Fruit fly (Drosophila melanogaster) whole organism, embryonic: ENCODE measurements around the gene CG8292.

Source experiments
- ATbp ChIP-seq: fragments of 200-800 bp; sonication (Bioruptor generic); optimal IDR thresholded peaks from 2 replicates; lab custom pipeline; 2017; ENCODE audit warnings: missing biosample characterization, mild to moderate bottlenecking, missing genetic modification characterization, missing genetic modification reagents
- Aef1 ChIP-seq: fragments of 200-800 bp; sonication (Bioruptor generic); IDR thresholded peaks from 3 replicates; pipeline ENCODE4 v1.3.6; 2022; ENCODE audit warnings: missing biosample characterization, missing genetic modification characterization
- CG10267 ChIP-seq: fragments of 200-800 bp; sonication (Bioruptor generic); optimal IDR thresholded peaks from 2 replicates; lab custom pipeline; 2018; ENCODE audit warnings: missing biosample characterization, mild to moderate bottlenecking, missing genetic modification characterization, moderate library complexity
- CG10274 ChIP-seq: fragments of 200-800 bp; sonication (Bioruptor generic); optimal IDR thresholded peaks from 3 replicates; lab custom pipeline; 2017; ENCODE audit warnings: missing biosample characterization, mild to moderate bottlenecking, missing genetic modification characterization
- CG12104 ChIP-seq: fragments of 200-800 bp; sonication (Bioruptor generic); optimal IDR thresholded peaks from 3 replicates; lab custom pipeline; 2016; ENCODE audit warnings: missing biosample characterization, missing genetic modification characterization
- CG12659 ChIP-seq: fragments of 200-800 bp; sonication (Bioruptor generic); optimal IDR thresholded peaks from 3 replicates; lab custom pipeline; 2017; ENCODE audit warnings: mild to moderate bottlenecking, missing biosample characterization, missing genetic modification reagents, missing genetic modification characterization
- CG15011 ChIP-seq: fragments of 200-800 bp; sonication (Bioruptor generic); optimal IDR thresholded peaks from 3 replicates; lab custom pipeline; 2018; ENCODE audit warnings: missing biosample characterization, mild to moderate bottlenecking, missing genetic modification characterization
- CG17829 ChIP-seq: fragments of 200-800 bp; optimal IDR thresholded peaks from 2 replicates; lab custom pipeline; 2019; ENCODE audit warnings: missing biosample characterization, mild to moderate bottlenecking, missing genetic modification characterization, moderate library complexity
- CG18764 ChIP-seq: fragments of 200-800 bp; sonication (Bioruptor generic); optimal IDR thresholded peaks from 3 replicates; lab custom pipeline; 2016; ENCODE audit warnings: missing biosample characterization, missing genetic modification characterization
- CG2678 ChIP-seq: fragments of 200-800 bp; sonication (Bioruptor generic); optimal IDR thresholded peaks from 3 replicates; lab custom pipeline; 2019; ENCODE audit warnings: missing biosample characterization, mild to moderate bottlenecking, missing genetic modification characterization, moderate library complexity
- CG3847 ChIP-seq: fragments of 200-800 bp; sonication (Bioruptor generic); IDR thresholded peaks from 2 replicates; pipeline ENCODE4 v1.3.6; 2022; ENCODE audit warnings: missing biosample characterization, missing genetic modification characterization
- CG5180 ChIP-seq: fragments of 200-800 bp; sonication (Bioruptor generic); optimal IDR thresholded peaks from 3 replicates; lab custom pipeline; 2017; ENCODE audit warnings: missing biosample characterization, missing genetic modification characterization, mild to moderate bottlenecking, moderate library complexity, missing genetic modification reagents
- CG6765 ChIP-seq: fragments of 200-800 bp; sonication (Bioruptor generic); optimal IDR thresholded peaks from 3 replicates; lab custom pipeline; 2017; ENCODE audit warnings: missing biosample characterization, mild to moderate bottlenecking, missing genetic modification characterization
- CG7556 ChIP-seq: fragments of 200-800 bp; sonication (Bioruptor generic); optimal IDR thresholded peaks from 2 replicates; lab custom pipeline; 2017; ENCODE audit warnings: missing biosample characterization, mild to moderate bottlenecking, missing genetic modification characterization
- CG8281 ChIP-seq: fragments of 200-800 bp; sonication (Bioruptor generic); optimal IDR thresholded peaks from 2 replicates; lab custom pipeline; 2018; ENCODE audit warnings: missing biosample characterization, mild to moderate bottlenecking, missing genetic modification characterization, moderate library complexity
- CG8388 ChIP-seq: fragments of 200-800 bp; sonication (Bioruptor generic); optimal IDR thresholded peaks from 2 replicates; lab custom pipeline; 2019; ENCODE audit warnings: missing biosample characterization, mild to moderate bottlenecking, missing genetic modification characterization, moderate library complexity
- CG9817 ChIP-seq: fragments of 200-800 bp; sonication (Bioruptor generic); optimal IDR thresholded peaks from 2 replicates; lab custom pipeline; 2018; ENCODE audit warnings: missing biosample characterization, mild to moderate bottlenecking, missing genetic modification characterization, moderate library complexity
- Dll ChIP-seq: fragments of 200-800 bp; sonication (Bioruptor generic); IDR thresholded peaks from 4 replicates; pipeline ENCODE4 v1.3.6; 2022; ENCODE audit warnings: missing biosample characterization, missing genetic modification characterization; ENCODE audit not compliant: partially characterized antibody
- E2f1 ChIP-seq: fragments of 200-800 bp; sonication (Bioruptor generic); IDR thresholded peaks from 2 replicates; pipeline ENCODE4 v1.3.6; 2022; ENCODE audit warnings: missing biosample characterization, missing genetic modification characterization
- Gug ChIP-seq: fragments of 200-800 bp; sonication (Bioruptor generic); IDR thresholded peaks from 4 replicates; pipeline ENCODE4 v1.3.6; 2022; ENCODE audit warnings: missing biosample characterization, missing genetic modification characterization
- Mad ChIP-seq: fragments of 200-800 bp; sonication (Bioruptor generic); optimal IDR thresholded peaks from 2 replicates; lab custom pipeline; 2016; ENCODE audit warnings: missing biosample characterization, missing genetic modification characterization
- PHDP ChIP-seq: fragments of 200-800 bp; sonication (Bioruptor generic); optimal IDR thresholded peaks from 3 replicates; lab custom pipeline; 2018; ENCODE audit warnings: missing biosample characterization, mild to moderate bottlenecking, missing genetic modification characterization, moderate library complexity
- Ptx1 ChIP-seq: fragments of 200-800 bp; sonication (Bioruptor generic); IDR thresholded peaks from 2 replicates; pipeline ENCODE4 v1.3.6; 2022; ENCODE audit warnings: missing biosample characterization, missing genetic modification characterization
- Six4 ChIP-seq: fragments of 200-800 bp; sonication (Bioruptor generic); optimal IDR thresholded peaks from 2 replicates; lab custom pipeline; 2016; ENCODE audit warnings: missing biosample characterization, missing genetic modification characterization
- Taf1 ChIP-seq: fragments of 200-800 bp; sonication (Bioruptor generic); IDR thresholded peaks from 2 replicates; pipeline ENCODE4 v1.3.6; 2022; ENCODE audit warnings: missing biosample characterization, missing genetic modification characterization
- Xbp1 ChIP-seq: fragments of 200-800 bp; sonication (Bioruptor generic); optimal IDR thresholded peaks from 3 replicates; lab custom pipeline; 2016; ENCODE audit warnings: missing biosample characterization, mild to moderate bottlenecking, missing genetic modification characterization
- az2 ChIP-seq: fragments of 200-800 bp; sonication (Bioruptor generic); optimal IDR thresholded peaks from 3 replicates; lab custom pipeline; 2016; ENCODE audit warnings: missing biosample characterization, missing genetic modification characterization
- caup ChIP-seq: fragments of 200-800 bp; sonication (Bioruptor generic); optimal IDR thresholded peaks from 3 replicates; lab custom pipeline; 2017; ENCODE audit warnings: missing biosample characterization, mild to moderate bottlenecking, missing genetic modification characterization, moderate library complexity; ENCODE audit not compliant: severe bottlenecking
- dan ChIP-seq: fragments of 200-800 bp; sonication (Bioruptor generic); IDR thresholded peaks from 2 replicates; pipeline ENCODE4 v1.3.6; 2022; ENCODE audit warnings: missing biosample characterization, missing genetic modification characterization
- dmrt99B ChIP-seq: fragments of 200-800 bp; sonication (Bioruptor generic); optimal IDR thresholded peaks from 2 replicates; lab custom pipeline; 2018; ENCODE audit warnings: missing biosample characterization, mild to moderate bottlenecking, missing genetic modification characterization, moderate library complexity
- fd96Cb ChIP-seq: fragments of 200-800 bp; sonication (Bioruptor generic); optimal IDR thresholded peaks from 2 replicates; lab custom pipeline; 2018; ENCODE audit warnings: missing biosample characterization, mild to moderate bottlenecking, missing genetic modification characterization, moderate library complexity
- gem ChIP-seq: fragments of 200-800 bp; sonication (Bioruptor generic); optimal IDR thresholded peaks from 2 replicates; lab custom pipeline; 2019; ENCODE audit warnings: missing biosample characterization, mild to moderate bottlenecking, missing genetic modification characterization, moderate library complexity
- ind ChIP-seq: fragments of 200-800 bp; sonication (Bioruptor generic); optimal IDR thresholded peaks from 3 replicates; lab custom pipeline; 2016; ENCODE audit warnings: missing biosample characterization, missing genetic modification characterization
- lola ChIP-seq, 3 experiments: fragments of >200 bp in 2 of 3; fragments of 200-800 bp in 1 of 3; sonication (Bioruptor generic) in 1 of 3; optimal IDR thresholded peaks; 2 replicates each; lab custom pipeline; 2017 to 2019; ENCODE audit warnings: missing biosample characterization in 3 of 3, missing genetic modification characterization in 3 of 3, mild to moderate bottlenecking in 1 of 3, moderate library complexity in 1 of 3
- mam ChIP-seq: fragments of 200-800 bp; sonication (Bioruptor generic); optimal IDR thresholded peaks from 3 replicates; lab custom pipeline; 2016; ENCODE audit warnings: missing biosample characterization, missing genetic modification characterization
- pfk ChIP-seq: fragments of 200-800 bp; sonication (Bioruptor generic); optimal IDR thresholded peaks from 2 replicates; lab custom pipeline; 2018; ENCODE audit warnings: missing biosample characterization, mild to moderate bottlenecking, missing genetic modification characterization, moderate library complexity
- pros ChIP-seq: fragments of 200-800 bp; sonication (Bioruptor generic); optimal IDR thresholded peaks from 3 replicates; lab custom pipeline; 2019; ENCODE audit warnings: missing biosample characterization, mild to moderate bottlenecking, missing genetic modification characterization, moderate library complexity
- scrt ChIP-seq: fragments of 200-800 bp; sonication (Bioruptor generic); optimal IDR thresholded peaks from 2 replicates; lab custom pipeline; 2018; ENCODE audit warnings: missing biosample characterization, mild to moderate bottlenecking, missing genetic modification characterization, moderate library complexity
- sd ChIP-seq: fragments of 200-800 bp; sonication (Bioruptor generic); optimal IDR thresholded peaks from 3 replicates; lab custom pipeline; 2018; ENCODE audit warnings: missing biosample characterization, mild to moderate bottlenecking, missing genetic modification characterization, moderate library complexity
- sens-2 ChIP-seq: fragments of 200-800 bp; sonication (Bioruptor generic); IDR thresholded peaks from 2 replicates; pipeline ENCODE4 v1.3.6; 2022; ENCODE audit warnings: missing biosample characterization, missing genetic modification characterization
- slbo ChIP-seq: fragments of 200-800 bp; sonication (Bioruptor generic); IDR thresholded peaks from 2 replicates; pipeline ENCODE4 v1.3.6; 2022; ENCODE audit warnings: missing biosample characterization, missing genetic modification characterization
- ssp ChIP-seq: fragments of 200-800 bp; sonication (Bioruptor generic); IDR thresholded peaks from 2 replicates; pipeline ENCODE4 v1.3.6; 2022; ENCODE audit warnings: missing biosample characterization, missing genetic modification characterization
- stc ChIP-seq: fragments of 200-800 bp; sonication (Bioruptor generic); IDR thresholded peaks from 2 replicates; pipeline ENCODE4 v1.3.6; 2022; ENCODE audit warnings: missing biosample characterization, missing genetic modification characterization
- sug ChIP-seq: fragments of 200-800 bp; optimal IDR thresholded peaks from 2 replicates; lab custom pipeline; 2019; ENCODE audit warnings: missing biosample characterization, mild to moderate bottlenecking, missing genetic modification characterization, moderate library complexity
- tap ChIP-seq: fragments of 200-800 bp; optimal IDR thresholded peaks from 3 replicates; lab custom pipeline; 2019; ENCODE audit warnings: missing biosample characterization, mild to moderate bottlenecking, missing genetic modification characterization, moderate library complexity
- trem ChIP-seq: fragments of 200-800 bp; optimal IDR thresholded peaks from 3 replicates; lab custom pipeline; 2019; ENCODE audit warnings: missing biosample characterization, mild to moderate bottlenecking, missing genetic modification characterization, moderate library complexity
- tx ChIP-seq: fragments of 200-800 bp; sonication (Bioruptor generic); optimal IDR thresholded peaks from 2 replicates; lab custom pipeline; 2016; ENCODE audit warnings: missing biosample characterization, missing genetic modification characterization
- vvl ChIP-seq: fragments of 200-800 bp; sonication (Bioruptor generic); IDR thresholded peaks from 2 replicates; pipeline ENCODE4 v1.3.6; 2022; ENCODE audit warnings: missing biosample characterization, missing genetic modification characterization
- zf30C ChIP-seq: fragments of 200-800 bp; sonication (Bioruptor generic); optimal IDR thresholded peaks from 3 replicates; lab custom pipeline; 2018; ENCODE audit warnings: missing biosample characterization, mild to moderate bottlenecking, missing genetic modification characterization
- zfh2 ChIP-seq: fragments of 200-800 bp; sonication (Bioruptor generic); optimal IDR thresholded peaks from 2 replicates; lab custom pipeline; 2016; ENCODE audit warnings: missing biosample characterization, missing genetic modification characterization

CG8292 gene

dm6 chr2L:8266145-8266544 lies 48.3 kb upstream of the CG8292 start (continued):
- TF ChIP-seq E2f1 = peak; percentile 58; the same call in 1 of the 2 replicates
- peak; percentile 7 for TF ChIP-seq CG9817 (tag; lab: Kevin White, UChicago)
- no peak for TF ChIP-seq Mad (GFP tag; lab: Kevin White, UChicago)
- peak; percentile 88 for TF ChIP-seq dmrt99B
- TF ChIP-seq Taf1 (GFP tag; lab: Robert Waterston, UW) = no peak
- peak; percentile 64 for TF ChIP-seq Xbp1 (GFP tag; lab: Kevin White, UChicago)
- peak; percentile 55 for TF ChIP-seq CG12104 (GFP tag; lab: Kevin White, UChicago)
- peak; percentile 57 for TF ChIP-seq CG12659
- no peak for TF ChIP-seq CG18764
- no peak for TF ChIP-seq pros (GFP tag; lab: Kevin White, UChicago)
- no peak for TF ChIP-seq ssp (GFP tag; lab: Robert Waterston, UW)
- peak; percentile 66 for TF ChIP-seq ATbp (GFP tag; lab: Kevin White, UChicago)
- peak; percentile 47 for TF ChIP-seq CG10267
- peak; percentile 44; the same call in 1 of the 2 replicates for TF ChIP-seq slbo (GFP tag; lab: Robert Waterston, UW)
- peak; percentile 73 for TF ChIP-seq PHDP (tag; lab: Kevin White, UChicago)
- TF ChIP-seq vvl = peak; percentile 66
- TF ChIP-seq CG8281 (tag; lab: Kevin White, UChicago) = peak; percentile 36
- peak; percentile 85 for TF ChIP-seq CG2678 (tag; lab: Kevin White, UChicago)
- TF ChIP-seq fd96Cb (tag; lab: Kevin White, UChicago) = peak; percentile 66
- TF ChIP-seq caup (GFP tag; lab: Kevin White, UChicago) = peak; percentile 52
- TF ChIP-seq mam (GFP tag; lab: Kevin White, UChicago) = no peak
- no peak for TF ChIP-seq CG10274 (GFP tag; lab: Kevin White, UChicago)
- peak; percentile 43; the same call in 1 of the 3 replicates for TF ChIP-seq Aef1 (GFP tag; lab: Robert Waterston, UW)
- TF ChIP-seq Ptx1 (GFP tag; lab: Robert Waterston, UW) = peak; percentile 74
- peak; percentile 22 for TF ChIP-seq scrt (GFP tag; lab: Kevin White, UChicago)
- TF ChIP-seq gem (tag; lab: Kevin White, UChicago) = peak; percentile 86
- TF ChIP-seq sens-2 (GFP tag; lab: Robert Waterston, UW) = no peak
- TF ChIP-seq CG3847 (GFP tag; lab: Robert Waterston, UW) = peak; percentile 37; the same call in 1 of the 2 replicates
- TF ChIP-seq zfh2 (GFP tag; lab: Kevin White, UChicago) = no peak
- peak; percentile 10 for TF ChIP-seq trem
- peak; percentile 31 for TF ChIP-seq CG6765 (GFP tag; lab: Kevin White, UChicago)
- peak; percentile 73 for TF ChIP-seq CG7556
- TF ChIP-seq Gug = no peak
- TF ChIP-seq pfk (GFP tag; lab: Kevin White, UChicago) = no peak
- peak; percentile 79 for TF ChIP-seq stc (GFP tag; lab: Robert Waterston, UW)
- peak; percentile 24 for TF ChIP-seq sd (tag; lab: Kevin White, UChicago)
- TF ChIP-seq sug (tag; lab: Kevin White, UChicago) = peak; percentile 11
- TF ChIP-seq CG17829 (tag; lab: Kevin White, UChicago) = peak; percentile 47
- no peak for TF ChIP-seq zf30C (GFP tag; lab: Kevin White, UChicago)
- peak; percentile 73 for TF ChIP-seq tap (tag; lab: Kevin White, UChicago)
- no peak for TF ChIP-seq Dll
- peak; percentile 30 for TF ChIP-seq CG15011 (GFP tag; lab: Kevin White, UChicago)
- TF ChIP-seq CG8388 (GFP tag; lab: Kevin White, UChicago) = peak; percentile 69
- TF ChIP-seq tx (GFP tag; lab: Kevin White, UChicago) = no peak
- TF ChIP-seq dan (GFP tag; lab: Robert Waterston, UW) = no peak
- peak in 1 of 3 experiments; percentile 29 for TF ChIP-seq lola (GFP tag; optimal IDR thresholded peaks at IDR 0.05; lab: Kevin White, UChicago)
- peak; percentile 30 for TF ChIP-seq Six4 (GFP tag; lab: Kevin White, UChicago)
- peak; percentile 11 for TF ChIP-seq az2 (GFP tag; lab: Kevin White, UChicago)
- TF ChIP-seq CG5180 (GFP tag; lab: Kevin White, UChicago) = peak; percentile 40
- TF ChIP-seq ind = peak; percentile 1
